Worm (Caenorhabditis elegans): Measurements from ENCODE around the gene best-17.

Gene best-17

ce11 chrIII:614447-614846, 5.0 kb upstream of the best-17 start, which contains the start of gene T19C3.3:
Gene T19C3.3, minus strand, starts transcription at chrIII:614547.
- TF ChIP-seq elt-1 (tag; optimal IDR thresholded peaks at IDR 0.05; ENCODE audit: borderline replicate concordance, insufficient read depth) (no peak), ztf-11 (tag; optimal IDR thresholded peaks at IDR 0.05) (no peak), flh-1 (GFP tag; optimal IDR thresholded peaks at IDR 0.05) (no peak), nhr-237 (tag; optimal IDR thresholded peaks at IDR 0.05) (no peak), lin-13 (tag; optimal IDR thresholded peaks at IDR 0.05) (no peak), tbx-8 (GFP tag; optimal IDR thresholded peaks at IDR 0.05) (no peak), lsy-2 (tag; optimal IDR thresholded peaks at IDR 0.05) (no peak), mab-5 (tag; optimal IDR thresholded peaks at IDR 0.05) (no peak), ceh-39 (tag; optimal IDR thresholded peaks at IDR 0.05) (no peak), pha-4 (tag; optimal IDR thresholded peaks at IDR 0.05) (no peak), mep-1 (tag; optimal IDR thresholded peaks at IDR 0.05) (no peak), ceh-83 (GFP tag; optimal IDR thresholded peaks at IDR 0.05) (no peak), nhr-12 (tag; optimal IDR thresholded peaks at IDR 0.05) (no peak), elt-3 (tag; optimal IDR thresholded peaks at IDR 0.05) (no peak), cnd-1 (tag; optimal IDR thresholded peaks at IDR 0.05) (no peak)

ce11 chrIII:612759-613158, 3.3 kb upstream of the best-17 start:
- TF ChIP-seq M03D4.4 (tag; optimal IDR thresholded peaks at IDR 0.05) (no peak), nhr-12 (tag; optimal IDR thresholded peaks at IDR 0.05) (no peak), lin-32 (GFP tag; optimal IDR thresholded peaks at IDR 0.05) (no peak), nhr-28 (tag; optimal IDR thresholded peaks at IDR 0.05) (no peak), unc-62 (GFP tag; optimal IDR thresholded peaks at IDR 0.05) (no peak), ces-1 (GFP tag; optimal IDR thresholded peaks at IDR 0.05) (peak; percentile 53), zip-8 (tag; optimal IDR thresholded peaks at IDR 0.05) (no peak)

ce11 chrIII:611900-612299, 2.5 kb upstream of the best-17 start:
- peak; percentile 96 for TF ChIP-seq ces-1 (GFP tag; optimal IDR thresholded peaks at IDR 0.05)
- TF ChIP-seq lsy-2 (tag; optimal IDR thresholded peaks at IDR 0.05), result no peak

- no peak for TF ChIP-seq ces-1 (GFP tag; optimal IDR thresholded peaks at IDR 0.05)
These were observed 3.9 kb downstream of the best-17 start, which contains the start of the genes Y55B1AR.4 and ttr-7 for ce11 chrIII:605415-606054. Gene Y55B1AR.4, minus strand, starts transcription at chrIII:605515. Gene ttr-7, plus strand, starts transcription at chrIII:606004.

ce11 chrIII:600316-600932, 9.0 kb downstream of the best-17 start, which contains the start of gene lec-6:
Gene lec-6, minus strand, starts transcription at chrIII:600366.
- no peak for TF ChIP-seq mls-2 (tag; optimal IDR thresholded peaks at IDR 0.05)
- TF ChIP-seq nhr-237 (tag; optimal IDR thresholded peaks at IDR 0.05), result no peak

- TF ChIP-seq sptf-1 (tag; optimal IDR thresholded peaks at IDR 0.05) (no peak), mls-2 (tag; optimal IDR thresholded peaks at IDR 0.05) (no peak), unc-39 (tag; optimal IDR thresholded peaks at IDR 0.05) (no peak), drap-1 (GFP tag; optimal IDR thresholded peaks at IDR 0.05) (no peak)
These were observed 10.2 kb downstream of the best-17 start for ce11 chrIII:599279-599678.

- TF ChIP-seq lin-32 (GFP tag; optimal IDR thresholded peaks at IDR 0.05), result no peak
- TF ChIP-seq cnd-1 (tag; optimal IDR thresholded peaks at IDR 0.05), result no peak
- TF ChIP-seq unc-120 (tag; optimal IDR thresholded peaks at IDR 0.05; ENCODE audit: poor library complexity, severe bottlenecking), result no peak
- no peak for TF ChIP-seq ces-1 (GFP tag; optimal IDR thresholded peaks at IDR 0.05)
- no peak for TF ChIP-seq nhr-2 (tag; optimal IDR thresholded peaks at IDR 0.05)
- TF ChIP-seq drap-1 (GFP tag; optimal IDR thresholded peaks at IDR 0.05), result no peak
- TF ChIP-seq bed-3 (GFP tag; optimal IDR thresholded peaks at IDR 0.05), result no peak
These were observed 10.8 kb downstream of the best-17 start, which contains the start of gene Y55B1AR.2 for ce11 chrIII:598687-599086. Gene Y55B1AR.2, minus strand, starts transcription at chrIII:598787.
